5 fruit fly cellular contexts compared by ENCODE assay signal in the genomic region with DNA sequence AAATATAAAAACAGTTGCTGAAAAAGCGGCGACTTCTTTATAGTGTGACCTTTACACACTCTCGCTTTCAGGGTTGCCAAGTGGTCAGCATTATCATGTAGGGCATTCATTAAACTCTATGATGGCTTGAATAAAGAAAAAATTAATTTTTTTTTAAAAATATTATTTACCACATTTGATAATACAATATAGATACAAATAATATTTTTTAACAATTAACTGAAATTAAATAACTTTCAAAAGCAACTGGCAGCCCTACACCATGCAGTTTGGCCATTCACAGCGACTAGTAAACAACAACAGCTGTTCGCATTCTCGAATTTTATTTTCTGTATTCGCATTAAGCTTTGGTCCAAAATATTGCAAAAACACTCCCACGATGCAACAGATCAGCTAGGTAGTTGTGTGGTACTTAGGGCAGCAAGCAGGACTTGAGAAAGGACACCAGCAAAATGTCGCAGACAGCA.
TF ChIP-seq lines count a peak whose summit lies in the region.

A gene (minus strand): TSS at position 61 of the 467 bp plus-strand sequence.
A gene (plus strand): TSS at position 279 of the 467 bp plus-strand sequence.

TF ChIP-seq in whole organism, adult, 20 proteins besides CTCF, POLR2A, EP300 and RAD21 (continued from another document):
- TF ChIP-seq ovo (GFP tag; optimal IDR thresholded peaks at IDR 0.05; lab: Kevin White, UChicago): peak; percentile 85
- no peak for TF ChIP-seq CG5204 (GFP tag; optimal IDR thresholded peaks at IDR 0.05; lab: Kevin White, UChicago)
- peak; percentile 88 for TF ChIP-seq CG11617 (GFP tag; optimal IDR thresholded peaks at IDR 0.05; lab: Kevin White, UChicago)

TF ChIP-seq in whole organism, embryonic, 481 proteins besides CTCF, POLR2A, EP300 and RAD21 (continued from another document and continues in another):
- no peak for TF ChIP-seq CG42726 (GFP tag; IDR thresholded peaks at IDR 0.05; lab: Robert Waterston, UW; ENCODE audit: partially characterized antibody)
- TF ChIP-seq CG9797 (GFP tag; optimal IDR thresholded peaks at IDR 0.05; lab: Kevin White, UChicago): peak; percentile 86
- no peak for TF ChIP-seq her (GFP tag; optimal IDR thresholded peaks at IDR 0.05; lab: Kevin White, UChicago)
- TF ChIP-seq schlank (tag; optimal IDR thresholded peaks at IDR 0.05; lab: Kevin White, UChicago): peak; percentile 57
- TF ChIP-seq klu (GFP tag; IDR thresholded peaks at IDR 0.05; lab: Robert Waterston, UW): 0 out of 2 replicates have a peak, but pooled peaks have one; percentile 32
- peak; percentile 54 for TF ChIP-seq MESR4 (GFP tag; optimal IDR thresholded peaks at IDR 0.05; lab: Kevin White, UChicago)
- TF ChIP-seq inv (GFP tag; IDR thresholded peaks at IDR 0.05; lab: Robert Waterston, UW; ENCODE audit: partially characterized antibody): no peak
- peak; percentile 44 for TF ChIP-seq CG1603 (tag; optimal IDR thresholded peaks at IDR 0.05; lab: Kevin White, UChicago)
- peak; percentile 65 for TF ChIP-seq esg (GFP tag; conservative IDR thresholded peaks at IDR 0.05; lab: Robert Waterston, UW)
- TF ChIP-seq dysf (GFP tag; IDR thresholded peaks at IDR 0.05; lab: Robert Waterston, UW): peak; percentile 80
- no peak for TF ChIP-seq CG5953 (GFP tag; IDR thresholded peaks at IDR 0.05; lab: Robert Waterston, UW)
- TF ChIP-seq CG16813 (GFP tag; IDR thresholded peaks at IDR 0.05; lab: Robert Waterston, UW; ENCODE audit: partially characterized antibody): 0 out of 3 replicates have a peak, but pooled peaks have one; percentile 14
- no peak for TF ChIP-seq CG11398 (GFP tag; optimal IDR thresholded peaks at IDR 0.05; lab: Kevin White, UChicago)
- TF ChIP-seq bbx (GFP tag; IDR thresholded peaks at IDR 0.05; lab: Robert Waterston, UW; ENCODE audit: partially characterized antibody): no peak
- TF ChIP-seq pnt (GFP tag; optimal IDR thresholded peaks at IDR 0.05; lab: Kevin White, UChicago): peak; percentile 86
- TF ChIP-seq CG4707 (GFP tag; optimal IDR thresholded peaks at IDR 0.05; lab: Kevin White, UChicago): peak; percentile 49
- no peak for TF ChIP-seq corto (GFP tag; optimal IDR thresholded peaks at IDR 0.05; lab: Kevin White, UChicago)
- peak; percentile 62 for TF ChIP-seq Max (GFP tag; optimal IDR thresholded peaks at IDR 0.05; lab: Kevin White, UChicago)
- TF ChIP-seq CG9437 (GFP tag; optimal IDR thresholded peaks at IDR 0.05; lab: Kevin White, UChicago): peak; percentile 87
- TF ChIP-seq twi (tag; optimal IDR thresholded peaks at IDR 0.05; lab: Kevin White, UChicago): peak; percentile 83
- TF ChIP-seq CG33213 (GFP tag; optimal IDR thresholded peaks at IDR 0.05; lab: Kevin White, UChicago): no peak
- TF ChIP-seq toy (GFP tag; IDR thresholded peaks at IDR 0.05; lab: Robert Waterston, UW): peak; percentile 90
- no peak for TF ChIP-seq sc (optimal IDR thresholded peaks at IDR 0.05; lab: Kevin White, UChicago)
- peak; percentile 91 for TF ChIP-seq sc (GFP tag; optimal IDR thresholded peaks at IDR 0.05; lab: Kevin White, UChicago)
- TF ChIP-seq CG18262 (tag; optimal IDR thresholded peaks at IDR 0.05; lab: Kevin White, UChicago): peak; percentile 96
- peak; percentile 54 for TF ChIP-seq Ada2b (GFP tag; IDR thresholded peaks at IDR 0.05; lab: Robert Waterston, UW)
- peak; percentile 93 for TF ChIP-seq lbe (GFP tag; optimal IDR thresholded peaks at IDR 0.05; lab: Kevin White, UChicago)
- peak; percentile 73 for TF ChIP-seq CG9609 (GFP tag; optimal IDR thresholded peaks at IDR 0.05; lab: Kevin White, UChicago)
- peak; percentile 93 for TF ChIP-seq CG11695 (GFP tag; IDR thresholded peaks at IDR 0.05; lab: Robert Waterston, UW)

TF ChIP-seq in whole organism, prepupa, 60 proteins besides CTCF, POLR2A, EP300 and RAD21 (continued from another document and continues in another):
- TF ChIP-seq CG8119 (GFP tag; IDR thresholded peaks at IDR 0.05; lab: Robert Waterston, UW): peak; percentile 93
- TF ChIP-seq CG4318 (GFP tag; optimal IDR thresholded peaks at IDR 0.05; lab: Kevin White, UChicago): no peak
- TF ChIP-seq OdsH (GFP tag; optimal IDR thresholded peaks at IDR 0.05; lab: Kevin White, UChicago): peak; percentile 96
- peak; percentile 85 for TF ChIP-seq CG15336 (GFP tag; IDR thresholded peaks at IDR 0.05; lab: Robert Waterston, UW)
- peak; percentile 82 for TF ChIP-seq Ets21C (GFP tag; optimal IDR thresholded peaks at IDR 0.05; lab: Kevin White, UChicago)
- peak; percentile 91 for TF ChIP-seq CG11294 (GFP tag; IDR thresholded peaks at IDR 0.05; lab: Robert Waterston, UW)
- TF ChIP-seq Eip93F (GFP tag; optimal IDR thresholded peaks at IDR 0.05; lab: Kevin White, UChicago): no peak
- TF ChIP-seq Hr39 (GFP tag; optimal IDR thresholded peaks at IDR 0.05; lab: Kevin White, UChicago): no peak
- TF ChIP-seq vri (GFP tag; optimal IDR thresholded peaks at IDR 0.05; lab: Kevin White, UChicago): no peak
- TF ChIP-seq dsx (GFP tag; optimal IDR thresholded peaks at IDR 0.05; lab: Kevin White, UChicago; ENCODE audit: poor library complexity, severe bottlenecking): peak; percentile 44
- TF ChIP-seq CG7368 (GFP tag; optimal IDR thresholded peaks at IDR 0.05; lab: Kevin White, UChicago): peak; percentile 86
- peak; percentile 87 for TF ChIP-seq CG11762 (GFP tag; optimal IDR thresholded peaks at IDR 0.05; lab: Kevin White, UChicago; ENCODE audit: insufficient read depth)
- peak; percentile 89 for TF ChIP-seq CG8319 (GFP tag; optimal IDR thresholded peaks at IDR 0.05; lab: Kevin White, UChicago)
- TF ChIP-seq Smox (GFP tag; optimal IDR thresholded peaks at IDR 0.05; lab: Kevin White, UChicago): no peak
- peak; percentile 77 for TF ChIP-seq spab (GFP tag; optimal IDR thresholded peaks at IDR 0.05; lab: Kevin White, UChicago)
- peak; percentile 81 for TF ChIP-seq CG6808 (GFP tag; optimal IDR thresholded peaks at IDR 0.05; lab: Kevin White, UChicago)
- TF ChIP-seq esn (GFP tag; optimal IDR thresholded peaks at IDR 0.05; lab: Kevin White, UChicago): peak; percentile 93
- TF ChIP-seq CG10631 (GFP tag; optimal IDR thresholded peaks at IDR 0.05; lab: Kevin White, UChicago): no peak
- peak; percentile 56 for TF ChIP-seq CG11902 (GFP tag; optimal IDR thresholded peaks at IDR 0.05; lab: Kevin White, UChicago)
- peak; percentile 79 for TF ChIP-seq CG34406 (GFP tag; optimal IDR thresholded peaks at IDR 0.05; lab: Kevin White, UChicago)
- no peak for TF ChIP-seq salr (GFP tag; optimal IDR thresholded peaks at IDR 0.05; lab: Kevin White, UChicago)
- no peak for TF ChIP-seq Sox14 (GFP tag; optimal IDR thresholded peaks at IDR 0.05; lab: Kevin White, UChicago)
- TF ChIP-seq acj6 (GFP tag; optimal IDR thresholded peaks at IDR 0.05; lab: Kevin White, UChicago): no peak
- peak; percentile 75 for TF ChIP-seq CG6792 (GFP tag; optimal IDR thresholded peaks at IDR 0.05; lab: Kevin White, UChicago)
- no peak for TF ChIP-seq Hr4 (GFP tag; optimal IDR thresholded peaks at IDR 0.05; lab: Kevin White, UChicago)
- peak; percentile 90 for TF ChIP-seq dac (GFP tag; optimal IDR thresholded peaks at IDR 0.05; lab: Kevin White, UChicago)
- TF ChIP-seq Eip78C (GFP tag; lab: Kevin White, UChicago): peak; percentile 78
- no peak for TF ChIP-seq Sox102F (GFP tag; optimal IDR thresholded peaks at IDR 0.05; lab: Kevin White, UChicago)
- peak; percentile 72 for TF ChIP-seq Lpt (GFP tag; optimal IDR thresholded peaks at IDR 0.05; lab: Kevin White, UChicago)
- TF ChIP-seq CG6854 (GFP tag; optimal IDR thresholded peaks at IDR 0.05; lab: Kevin White, UChicago): peak; percentile 76
- TF ChIP-seq CG6163 (GFP tag; IDR thresholded peaks at IDR 0.05; lab: Robert Waterston, UW): no peak
- peak; percentile 42 for TF ChIP-seq Ets96B (tag; optimal IDR thresholded peaks at IDR 0.05; lab: Kevin White, UChicago)

TF ChIP-seq in whole organism, pupa, 21 proteins besides CTCF, POLR2A, EP300 and RAD21 (continued from another document):
- TF ChIP-seq Pif1B (GFP tag; optimal IDR thresholded peaks at IDR 0.05; lab: Kevin White, UChicago): no peak

TF ChIP-seq in whole organism, wandering third instar larva, 38 proteins besides CTCF, POLR2A, EP300 and RAD21 (continued from another document):
- TF ChIP-seq dsf (GFP tag; optimal IDR thresholded peaks at IDR 0.05; lab: Kevin White, UChicago; ENCODE audit: borderline replicate concordance) (peak; percentile 77), CrebA (GFP tag; optimal IDR thresholded peaks at IDR 0.05; lab: Kevin White, UChicago; ENCODE audit: borderline replicate concordance) (no peak), Vsx2 (GFP tag; optimal IDR thresholded peaks at IDR 0.05; lab: Kevin White, UChicago; ENCODE audit: partially characterized antibody) (no peak), Sp1 (GFP tag; optimal IDR thresholded peaks at IDR 0.05; lab: Kevin White, UChicago) (peak; percentile 93), N (GFP tag; optimal IDR thresholded peaks at IDR 0.05; lab: Kevin White, UChicago) (no peak), h (GFP tag; optimal IDR thresholded peaks at IDR 0.05; lab: Kevin White, UChicago) (peak; percentile 43), jim (GFP tag; optimal IDR thresholded peaks at IDR 0.05; lab: Kevin White, UChicago) (no peak), Hr78 (GFP tag; optimal IDR thresholded peaks at IDR 0.05; lab: Kevin White, UChicago) (no peak), dmrt93B (GFP tag; optimal IDR thresholded peaks at IDR 0.05; lab: Kevin White, UChicago) (peak; percentile 89), Dfd (GFP tag; optimal IDR thresholded peaks at IDR 0.05; lab: Kevin White, UChicago) (no peak), tai (GFP tag; optimal IDR thresholded peaks at IDR 0.05; lab: Kevin White, UChicago) (no peak)
